Worm (Caenorhabditis elegans) whole organism, early embryonic: ENCODE data around the gene C47D12.4.

Source experiments
- B0310.2 ChIP-seq: sonication (generic microtip); optimal IDR thresholded peaks from 2 replicates; lab custom pipeline; 2016; ENCODE audit warnings: mild to moderate bottlenecking, missing genetic modification characterization, missing compliant biosample characterization
- F13C5.2 ChIP-seq: sonication (generic microtip); optimal IDR thresholded peaks from 2 replicates; lab custom pipeline; 2017; ENCODE audit warnings: mild to moderate bottlenecking, missing genetic modification characterization, inconsistent platforms, missing compliant biosample characterization
- aly-1 ChIP-seq: sonication (generic microtip); optimal IDR thresholded peaks from 2 replicates; lab custom pipeline; 2016; ENCODE audit warnings: missing genetic modification characterization, missing compliant biosample characterization
- ama-1 ChIP-seq: fragments of 150-350 bp; optimal IDR thresholded peaks from 2 replicates; lab custom pipeline; 2014
- ceh-13 ChIP-seq: fragments of 200-800 bp; sonication (Bioruptor generic); optimal IDR thresholded peaks from 2 replicates; lab custom pipeline; 2018; ENCODE audit warnings: mild to moderate bottlenecking, missing genetic modification characterization, missing compliant biosample characterization
- ceh-36 ChIP-seq: sonication (generic microtip); optimal IDR thresholded peaks from 2 replicates; lab custom pipeline; 2016; ENCODE audit warnings: missing genetic modification characterization, inconsistent platforms, missing compliant biosample characterization
- ets-7 ChIP-seq: sonication (generic microtip); optimal IDR thresholded peaks from 2 replicates; lab custom pipeline; 2016; ENCODE audit warnings: missing genotype, missing genetic modification characterization, missing compliant biosample characterization
- flt-1 ChIP-seq: fragments of 200-800 bp; sonication (Bioruptor generic); IDR thresholded peaks from 2 replicates; pipeline ENCODE4 v1.3.6; 2022; ENCODE audit warnings: missing genetic modification characterization, missing compliant biosample characterization
- hmbx-1 ChIP-seq: sonication (generic microtip); optimal IDR thresholded peaks from 2 replicates; lab custom pipeline; 2016; ENCODE audit warnings: mild to moderate bottlenecking, missing genetic modification characterization, missing compliant biosample characterization
- hmg-4 ChIP-seq: fragments of 200-800 bp; sonication (Bioruptor generic); optimal IDR thresholded peaks from 2 replicates; lab custom pipeline; 2018; ENCODE audit warnings: mild to moderate bottlenecking, missing genetic modification characterization, missing compliant biosample characterization
- hnd-1 ChIP-seq: sonication (generic microtip); optimal IDR thresholded peaks from 2 replicates; lab custom pipeline; 2016; ENCODE audit warnings: missing genetic modification characterization, missing compliant biosample characterization
- pes-1 ChIP-seq: fragments of 200-800 bp; sonication (Bioruptor generic); IDR thresholded peaks from 2 replicates; pipeline ENCODE4 v1.3.6; 2022; ENCODE audit warnings: missing genetic modification reagents, missing genetic modification characterization, missing compliant biosample characterization
- scrt-1 ChIP-seq: fragments of 200-800 bp; sonication (Bioruptor generic); IDR thresholded peaks from 2 replicates; pipeline ENCODE4 v1.3.6; 2022; ENCODE audit warnings: missing genetic modification characterization, missing compliant biosample characterization
- sea-1 ChIP-seq: fragments of 200-800 bp; sonication (Bioruptor generic); conservative IDR thresholded peaks from 2 replicates; pipeline ENCODE4 v1.3.6; 2022; ENCODE audit warnings: missing genetic modification characterization, missing compliant biosample characterization
- tbx-11 ChIP-seq: fragments of 200-800 bp; sonication (Bioruptor generic); IDR thresholded peaks from 2 replicates; pipeline ENCODE4 v1.3.6; 2022; ENCODE audit warnings: missing genetic modification characterization, missing compliant biosample characterization
- tbx-37 ChIP-seq: fragments of 200-800 bp; sonication (Bioruptor generic); conservative IDR thresholded peaks from 2 replicates; pipeline ENCODE4 v1.3.6; 2022; ENCODE audit warnings: missing genetic modification reagents, missing genetic modification characterization, missing compliant biosample characterization
- tra-4 ChIP-seq: sonication (generic microtip); optimal IDR thresholded peaks from 2 replicates; lab custom pipeline; 2017; ENCODE audit warnings: missing genetic modification characterization, missing compliant biosample characterization

The C47D12.4 gene

ce11 chrII:11646276-11646797 is 35.2 kb upstream of the C47D12.4 start, which contains the start of gene ghi-1:
ghi-1 (plus strand) TSS chrII:11646747.
- TF ChIP-seq hmg-4 (GFP tag; lab: Kevin White, UChicago) = no peak
- TF ChIP-seq ama-1 (lab: Kevin White, UChicago) = no peak
- no peak for TF ChIP-seq scrt-1 (GFP tag; lab: Robert Waterston, UW)
- no peak for TF ChIP-seq ets-7
- TF ChIP-seq flt-1 (GFP tag; lab: Robert Waterston, UW) = no peak
- TF ChIP-seq aly-1 (tag; lab: Kevin White, UChicago) = no peak
- TF ChIP-seq B0310.2 (tag; lab: Kevin White, UChicago) = no peak
- no peak for TF ChIP-seq ceh-36 (tag; lab: Kevin White, UChicago)

DNA sequence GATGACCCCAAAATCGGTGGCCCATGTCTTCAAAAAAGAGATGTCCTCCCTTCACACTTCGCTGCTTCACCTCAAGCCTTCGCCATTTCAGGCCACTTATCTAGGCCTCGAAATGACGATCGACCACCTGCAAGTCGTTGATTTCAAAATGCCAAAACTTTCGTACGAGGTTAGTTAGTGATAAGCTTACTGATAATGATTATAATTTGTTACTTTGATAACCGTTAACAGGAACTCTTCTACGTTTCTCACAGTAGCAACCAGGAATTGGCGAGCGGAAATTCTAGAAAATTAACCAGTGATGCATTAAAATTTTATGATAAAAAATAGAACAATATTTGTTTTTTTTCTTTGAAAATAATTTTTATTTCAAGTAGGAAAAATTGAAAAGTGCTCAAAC is 34.7 kb upstream of the C47D12.4 start:
- TF ChIP-seq pes-1 (GFP tag; lab: Robert Waterston, UW) (no peak), tbx-37 (GFP tag; lab: Robert Waterston, UW) (no peak), hmbx-1 (tag; lab: Kevin White, UChicago) (no peak), hmg-4 (GFP tag; lab: Kevin White, UChicago) (no peak), aly-1 (tag; lab: Kevin White, UChicago) (no peak), scrt-1 (GFP tag; lab: Robert Waterston, UW) (no peak), hnd-1 (tag; lab: Kevin White, UChicago) (no peak), sea-1 (no peak), flt-1 (GFP tag; lab: Robert Waterston, UW) (no peak), ceh-13 (GFP tag; lab: Kevin White, UChicago) (no peak), B0310.2 (tag; lab: Kevin White, UChicago) (no peak), ceh-36 (tag; lab: Kevin White, UChicago) (no peak), tra-4 (tag; lab: Kevin White, UChicago) (no peak), F13C5.2 (tag; lab: Kevin White, UChicago) (no peak), ama-1 (lab: Kevin White, UChicago) (no peak)

DNA sequence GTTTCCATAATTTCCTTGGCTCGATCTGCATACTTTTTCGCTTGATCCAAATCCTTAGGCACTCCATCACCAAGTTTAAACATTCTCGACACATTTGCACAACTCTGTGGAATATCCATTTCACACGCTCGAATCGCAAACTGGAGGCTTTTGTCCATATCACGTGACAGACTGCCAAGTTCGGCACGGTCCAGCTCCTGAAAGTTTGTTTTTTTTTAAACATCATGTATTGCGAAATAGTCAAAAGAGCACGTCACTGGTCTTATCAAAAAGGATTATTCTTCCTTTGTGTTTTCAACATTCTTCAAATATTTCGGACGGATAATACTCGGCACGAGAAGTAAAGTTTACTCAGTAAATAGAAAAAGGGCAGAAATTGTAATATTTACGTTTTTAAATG is 32.3 kb upstream of the C47D12.4 start:
- TF ChIP-seq hmg-4 (GFP tag; lab: Kevin White, UChicago) = no peak
- no peak for TF ChIP-seq scrt-1 (GFP tag; lab: Robert Waterston, UW)
- TF ChIP-seq ceh-36 (tag; lab: Kevin White, UChicago) = no peak
- no peak for TF ChIP-seq tbx-37 (GFP tag; lab: Robert Waterston, UW)
- TF ChIP-seq ets-7 = no peak
- TF ChIP-seq tbx-11 = no peak
- TF ChIP-seq hmbx-1 (tag; lab: Kevin White, UChicago) = no peak
- TF ChIP-seq flt-1 (GFP tag; lab: Robert Waterston, UW) = no peak
- TF ChIP-seq ama-1 (lab: Kevin White, UChicago) = no peak
- no peak for TF ChIP-seq sea-1
- no peak for TF ChIP-seq aly-1 (tag; lab: Kevin White, UChicago)
- no peak for TF ChIP-seq hnd-1 (tag; lab: Kevin White, UChicago)
- TF ChIP-seq B0310.2 (tag; lab: Kevin White, UChicago) = no peak
- TF ChIP-seq tra-4 (tag; lab: Kevin White, UChicago) = no peak
- TF ChIP-seq pes-1 (GFP tag; lab: Robert Waterston, UW) = no peak
- TF ChIP-seq ceh-13 (GFP tag; lab: Kevin White, UChicago) = no peak
- no peak for TF ChIP-seq F13C5.2 (tag; lab: Kevin White, UChicago)

- TF ChIP-seq hnd-1 (tag; lab: Kevin White, UChicago) (no peak), tra-4 (tag; lab: Kevin White, UChicago) (no peak), flt-1 (GFP tag; lab: Robert Waterston, UW) (no peak), hmbx-1 (tag; lab: Kevin White, UChicago) (no peak), tbx-37 (GFP tag; lab: Robert Waterston, UW) (no peak), scrt-1 (GFP tag; lab: Robert Waterston, UW) (no peak), pes-1 (GFP tag; lab: Robert Waterston, UW) (no peak), ama-1 (lab: Kevin White, UChicago) (no peak), aly-1 (tag; lab: Kevin White, UChicago) (no peak), ceh-36 (tag; lab: Kevin White, UChicago) (no peak), sea-1 (no peak), ets-7 (no peak), F13C5.2 (tag; lab: Kevin White, UChicago) (no peak), ceh-13 (GFP tag; lab: Kevin White, UChicago) (no peak), hmg-4 (GFP tag; lab: Kevin White, UChicago) (no peak), tbx-11 (no peak), B0310.2 (tag; lab: Kevin White, UChicago) (no peak)
These were observed 30.5 kb upstream of the C47D12.4 start, which contains the start of gene coa-7 for ce11 chrII:11650975-11651588. coa-7 (minus strand) TSS chrII:11651148.

ce11 chrII:11652125-11652524 is 29.4 kb upstream of the C47D12.4 start:
- TF ChIP-seq ceh-36 (tag; lab: Kevin White, UChicago) = no peak
- TF ChIP-seq tbx-11 = no peak
- TF ChIP-seq hmg-4 (GFP tag; lab: Kevin White, UChicago) = no peak
- TF ChIP-seq pes-1 (GFP tag; lab: Robert Waterston, UW) = no peak
- TF ChIP-seq aly-1 (tag; lab: Kevin White, UChicago) = no peak
- TF ChIP-seq tbx-37 (GFP tag; lab: Robert Waterston, UW) = no peak
- TF ChIP-seq hnd-1 (tag; lab: Kevin White, UChicago) = no peak
- no peak for TF ChIP-seq B0310.2 (tag; lab: Kevin White, UChicago)
- TF ChIP-seq ama-1 (lab: Kevin White, UChicago) = no peak
- no peak for TF ChIP-seq hmbx-1 (tag; lab: Kevin White, UChicago)

DNA sequence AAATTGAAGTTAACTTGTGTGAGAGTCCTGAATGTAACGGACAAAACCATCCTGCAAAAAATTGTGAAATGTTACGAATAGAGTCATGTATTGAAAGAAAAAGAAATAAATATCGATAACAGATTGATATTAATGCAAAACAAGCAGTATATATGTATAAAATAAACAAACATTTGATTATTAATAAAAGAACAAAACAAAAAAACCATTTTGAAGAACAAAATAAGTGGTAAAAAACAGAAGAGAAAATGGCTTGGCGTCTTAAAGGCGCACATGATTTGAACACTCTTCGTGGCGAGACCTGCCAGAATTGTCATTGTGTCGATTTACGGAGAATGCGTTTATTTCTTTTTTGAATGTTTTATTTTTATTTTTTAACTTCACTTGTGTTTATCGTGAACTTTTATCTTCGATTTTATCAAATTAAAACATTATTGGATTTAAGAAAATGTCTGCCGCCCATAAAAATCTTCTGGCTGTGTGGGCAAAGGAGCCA is 28.8 kb upstream of the C47D12.4 start, which contains the start of the genes rad-23 and rpn-12:
Gene rad-23, minus strand, starts transcription at position 51 of the 496 bp plus-strand sequence.
Gene rpn-12, plus strand, starts transcription at position 446 of the 496 bp plus-strand sequence.
- no peak for TF ChIP-seq ama-1 (lab: Kevin White, UChicago)
- no peak for TF ChIP-seq ceh-36 (tag; lab: Kevin White, UChicago)
- TF ChIP-seq hnd-1 (tag; lab: Kevin White, UChicago) = no peak
- no peak for TF ChIP-seq sea-1
- TF ChIP-seq pes-1 (GFP tag; lab: Robert Waterston, UW) = no peak
- TF ChIP-seq scrt-1 (GFP tag; lab: Robert Waterston, UW) = no peak
- no peak for TF ChIP-seq hmg-4 (GFP tag; lab: Kevin White, UChicago)
- no peak for TF ChIP-seq tbx-37 (GFP tag; lab: Robert Waterston, UW)
- TF ChIP-seq tbx-11 = no peak
- no peak for TF ChIP-seq aly-1 (tag; lab: Kevin White, UChicago)
- TF ChIP-seq tra-4 (tag; lab: Kevin White, UChicago) = no peak
- TF ChIP-seq flt-1 (GFP tag; lab: Robert Waterston, UW) = no peak
- no peak for TF ChIP-seq ets-7
- TF ChIP-seq F13C5.2 (tag; lab: Kevin White, UChicago) = no peak
- no peak for TF ChIP-seq hmbx-1 (tag; lab: Kevin White, UChicago)
